Worm (Caenorhabditis elegans): ENCODE measurements around the gene rpia-1.

DNA sequence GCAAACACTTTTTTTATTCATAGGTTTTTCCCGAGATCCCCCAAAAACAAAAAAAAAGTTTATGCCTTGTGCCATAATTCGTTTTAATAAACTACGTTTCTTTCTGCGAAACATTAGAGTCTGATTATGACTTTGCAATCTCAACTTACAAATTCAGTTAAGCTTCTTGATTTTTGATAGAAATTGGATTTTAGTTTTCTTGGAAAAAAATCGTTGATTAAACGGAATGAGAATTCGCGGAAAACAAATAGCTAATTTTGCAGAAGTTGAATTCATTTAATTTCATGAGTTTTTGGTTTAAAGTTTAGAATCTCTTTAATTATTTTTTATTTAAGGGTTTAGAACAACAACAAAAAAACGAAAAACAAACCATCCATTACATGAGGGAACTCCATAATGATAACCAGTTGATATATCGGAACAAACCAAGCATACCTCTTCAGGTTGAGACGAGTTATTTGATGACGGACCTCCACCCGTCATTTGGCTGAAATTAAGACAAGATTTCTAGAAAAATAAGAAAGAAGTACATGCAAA lies 7.9 kb upstream of the rpia-1 start, which contains the start of gene nhr-10:
- TF ChIP-seq cog-1 (tag; optimal IDR thresholded peaks at IDR 0.05) (no peak), flt-1 (GFP tag; IDR thresholded peaks at IDR 0.05) (no peak), ztf-29 (GFP tag; IDR thresholded peaks at IDR 0.05) (no peak)

Data from whole organism, midembryonic.